Fruit fly (Drosophila melanogaster) whole organism, embryonic: ENCODE measurements around the gene Neurochondrin.

Source experiments
- ATbp ChIP-seq: fragments of 200-800 bp; sonication (Bioruptor generic); optimal IDR thresholded peaks from 2 replicates; lab custom pipeline; 2017; ENCODE audit warnings: missing biosample characterization, mild to moderate bottlenecking, missing genetic modification characterization, missing genetic modification reagents
- B-H2 ChIP-seq: fragments of 200-800 bp; sonication (Bioruptor generic); optimal IDR thresholded peaks from 2 replicates; lab custom pipeline; 2018; ENCODE audit warnings: missing biosample characterization, mild to moderate bottlenecking, missing genetic modification characterization
- CG10462 ChIP-seq: fragments of 200-800 bp; sonication (Bioruptor generic); optimal IDR thresholded peaks from 2 replicates; lab custom pipeline; 2016; ENCODE audit warnings: missing biosample characterization, missing genetic modification characterization
- CG15514 ChIP-seq: fragments of 200-800 bp; sonication (Bioruptor generic); optimal IDR thresholded peaks from 3 replicates; lab custom pipeline; 2017; ENCODE audit warnings: missing biosample characterization, missing genetic modification characterization, mild to moderate bottlenecking, moderate library complexity, missing genetic modification reagents
- CG17328 ChIP-seq: fragments of 200-800 bp; sonication (Bioruptor generic); IDR thresholded peaks from 2 replicates; pipeline ENCODE4 v1.3.6; 2022; ENCODE audit warnings: missing biosample characterization, missing genetic modification characterization
- CG17802 ChIP-seq: fragments of 200-800 bp; sonication (Bioruptor generic); optimal IDR thresholded peaks from 2 replicates; lab custom pipeline; 2018; ENCODE audit warnings: missing biosample characterization, mild to moderate bottlenecking, missing genetic modification characterization, moderate library complexity
- CG1792 ChIP-seq: fragments of 200-800 bp; sonication (Bioruptor generic); optimal IDR thresholded peaks from 2 replicates; lab custom pipeline; 2016; ENCODE audit warnings: missing biosample characterization, missing genetic modification characterization
- CG2129 ChIP-seq: fragments of 200-800 bp; sonication (Bioruptor generic); IDR thresholded peaks from 2 replicates; pipeline ENCODE4 v1.3.6; 2022; ENCODE audit warnings: missing biosample characterization, missing genetic modification characterization; ENCODE audit not compliant: partially characterized antibody
- CG34224 ChIP-seq: fragments of 200-800 bp; sonication (Bioruptor generic); IDR thresholded peaks from 3 replicates; pipeline ENCODE4 v1.3.6; 2022; ENCODE audit warnings: missing biosample characterization, missing genetic modification characterization; ENCODE audit not compliant: partially characterized antibody
- CG3838 ChIP-seq: fragments of 200-800 bp; sonication (Bioruptor generic); optimal IDR thresholded peaks from 3 replicates; lab custom pipeline; 2016; ENCODE audit warnings: missing biosample characterization, missing genetic modification characterization
- CG4424 ChIP-seq: fragments of 200-800 bp; sonication (Bioruptor generic); optimal IDR thresholded peaks from 3 replicates; lab custom pipeline; 2016; ENCODE audit warnings: missing biosample characterization, missing genetic modification characterization
- CG4820 ChIP-seq: fragments of 200-800 bp; sonication (Bioruptor generic); optimal IDR thresholded peaks from 3 replicates; lab custom pipeline; 2016; ENCODE audit warnings: missing biosample characterization, missing genetic modification characterization
- CG6254 ChIP-seq: fragments of 200-800 bp; sonication (Bioruptor generic); optimal IDR thresholded peaks from 3 replicates; lab custom pipeline; 2017; ENCODE audit warnings: mild to moderate bottlenecking, missing biosample characterization, missing genetic modification reagents, missing genetic modification characterization
- Fer2 ChIP-seq: fragments of 200-800 bp; sonication (Bioruptor generic); optimal IDR thresholded peaks from 2 replicates; lab custom pipeline; 2018; ENCODE audit warnings: missing biosample characterization, mild to moderate bottlenecking, missing genetic modification characterization, moderate library complexity
- HLH3B ChIP-seq: fragments of 200-800 bp; sonication (Bioruptor generic); IDR thresholded peaks from 2 replicates; pipeline ENCODE4 v1.3.6; 2022; ENCODE audit warnings: missing biosample characterization, missing genetic modification characterization
- HmgZ ChIP-seq: fragments of 200-800 bp; sonication (Bioruptor generic); optimal IDR thresholded peaks from 2 replicates; lab custom pipeline; 2018; ENCODE audit warnings: missing biosample characterization, mild to moderate bottlenecking, missing genetic modification characterization
- MTF-1 ChIP-seq: fragments of 200-800 bp; sonication (Bioruptor generic); optimal IDR thresholded peaks from 2 replicates; lab custom pipeline; 2018; ENCODE audit warnings: missing biosample characterization, mild to moderate bottlenecking, missing genetic modification characterization, borderline replicate concordance
- Myb ChIP-seq: fragments of 200-800 bp; sonication (Bioruptor generic); optimal IDR thresholded peaks from 2 replicates; lab custom pipeline; 2016; ENCODE audit warnings: missing biosample characterization, missing genetic modification characterization
- Optix ChIP-seq: fragments of 200-800 bp; sonication (Bioruptor generic); IDR thresholded peaks from 3 replicates; pipeline ENCODE4 v1.3.6; 2022; ENCODE audit warnings: missing biosample characterization, missing genetic modification characterization
- Rfx ChIP-seq: fragments of 200-800 bp; sonication (Bioruptor generic); IDR thresholded peaks from 2 replicates; pipeline ENCODE4 v1.3.6; 2022; ENCODE audit warnings: missing biosample characterization, missing genetic modification characterization
- Sox102F ChIP-seq: fragments of 200-800 bp; sonication (Bioruptor generic); optimal IDR thresholded peaks from 2 replicates; lab custom pipeline; 2018; ENCODE audit warnings: missing biosample characterization, mild to moderate bottlenecking, missing genetic modification characterization, moderate library complexity
- Usf ChIP-seq: fragments of 200-800 bp; sonication (Bioruptor generic); optimal IDR thresholded peaks from 2 replicates; lab custom pipeline; 2017; ENCODE audit warnings: missing genotype, missing biosample characterization, missing genetic modification characterization
- aop ChIP-seq: fragments of 200-800 bp; sonication (Bioruptor generic); IDR thresholded peaks from 2 replicates; pipeline ENCODE4 v1.3.6; 2022; ENCODE audit warnings: missing biosample characterization, missing genetic modification characterization
- ara ChIP-seq: fragments of 200-800 bp; sonication (Bioruptor generic); IDR thresholded peaks from 2 replicates; pipeline ENCODE4 v1.3.6; 2022; ENCODE audit warnings: missing biosample characterization, missing genetic modification characterization
- caup ChIP-seq: fragments of 200-800 bp; sonication (Bioruptor generic); optimal IDR thresholded peaks from 3 replicates; lab custom pipeline; 2017; ENCODE audit warnings: missing biosample characterization, mild to moderate bottlenecking, missing genetic modification characterization, moderate library complexity; ENCODE audit not compliant: severe bottlenecking
- crol ChIP-seq: fragments of 200-800 bp; sonication (Bioruptor generic); IDR thresholded peaks from 2 replicates; pipeline ENCODE4 v1.3.6; 2022; ENCODE audit warnings: missing biosample characterization, missing genetic modification characterization
- crp ChIP-seq, 2 experiments: fragments of 200-800 bp; sonication (Bioruptor generic); optimal IDR thresholded peaks; 2 replicates in 1 of 2; 3 replicates in 1 of 2; lab custom pipeline; 2017; ENCODE audit warnings: missing biosample characterization in 2 of 2, missing genetic modification characterization in 2 of 2, mild to moderate bottlenecking in 1 of 2, moderate library complexity in 1 of 2
- da ChIP-seq: fragments of 200-800 bp; sonication (Bioruptor generic); optimal IDR thresholded peaks from 2 replicates; lab custom pipeline; 2016; ENCODE audit warnings: missing biosample characterization, missing genetic modification characterization
- dati ChIP-seq: fragments of 200-800 bp; sonication (Bioruptor generic); IDR thresholded peaks from 2 replicates; pipeline ENCODE4 v1.3.6; 2022; ENCODE audit warnings: missing biosample characterization, missing genetic modification characterization
- dm ChIP-seq: fragments of 200-800 bp; sonication (Bioruptor generic); optimal IDR thresholded peaks from 3 replicates; lab custom pipeline; 2016; ENCODE audit warnings: missing biosample characterization, missing genetic modification characterization
- dmrt99B ChIP-seq: fragments of 200-800 bp; sonication (Bioruptor generic); optimal IDR thresholded peaks from 2 replicates; lab custom pipeline; 2018; ENCODE audit warnings: missing biosample characterization, mild to moderate bottlenecking, missing genetic modification characterization, moderate library complexity
- grn ChIP-seq: fragments of 200-800 bp; sonication (Bioruptor generic); optimal IDR thresholded peaks from 3 replicates; lab custom pipeline; 2017; ENCODE audit warnings: missing biosample characterization, missing genetic modification characterization
- hbn ChIP-seq: fragments of 200-800 bp; sonication (Bioruptor generic); IDR thresholded peaks from 2 replicates; pipeline ENCODE4 v1.3.6; 2022; ENCODE audit warnings: missing biosample characterization, missing genetic modification characterization; ENCODE audit not compliant: partially characterized antibody
- jumu ChIP-seq: fragments of 200-800 bp; sonication (Bioruptor generic); optimal IDR thresholded peaks from 3 replicates; lab custom pipeline; 2016; ENCODE audit warnings: missing biosample characterization, missing genetic modification characterization
- knrl ChIP-seq: fragments of 200-800 bp; sonication (Bioruptor generic); IDR thresholded peaks from 3 replicates; pipeline ENCODE4 v1.3.6; 2022; ENCODE audit warnings: missing biosample characterization, missing genetic modification characterization; ENCODE audit not compliant: partially characterized antibody
- lola ChIP-seq, 3 experiments: fragments of >200 bp in 2 of 3; fragments of 200-800 bp in 1 of 3; sonication (Bioruptor generic) in 1 of 3; optimal IDR thresholded peaks; 2 replicates each; lab custom pipeline; 2017 to 2019; ENCODE audit warnings: missing biosample characterization in 3 of 3, missing genetic modification characterization in 3 of 3, mild to moderate bottlenecking in 1 of 3, moderate library complexity in 1 of 3
- mam ChIP-seq: fragments of 200-800 bp; sonication (Bioruptor generic); optimal IDR thresholded peaks from 3 replicates; lab custom pipeline; 2016; ENCODE audit warnings: missing biosample characterization, missing genetic modification characterization
- mirr ChIP-seq: fragments of 200-800 bp; sonication (Bioruptor generic); optimal IDR thresholded peaks from 3 replicates; lab custom pipeline; 2018; ENCODE audit warnings: missing biosample characterization, mild to moderate bottlenecking, missing genetic modification characterization
- nerfin-1 ChIP-seq: fragments of 200-800 bp; sonication (Bioruptor generic); optimal IDR thresholded peaks from 3 replicates; lab custom pipeline; 2019; ENCODE audit warnings: missing biosample characterization, mild to moderate bottlenecking, missing genetic modification characterization, moderate library complexity
- phol ChIP-seq: fragments of 200-800 bp; sonication (Bioruptor generic); optimal IDR thresholded peaks from 3 replicates; lab custom pipeline; 2018; ENCODE audit warnings: missing biosample characterization, mild to moderate bottlenecking, missing genetic modification characterization, moderate library complexity
- ranshi ChIP-seq: fragments of 200-800 bp; sonication (Bioruptor generic); IDR thresholded peaks from 2 replicates; pipeline ENCODE4 v1.3.6; 2022; ENCODE audit warnings: missing biosample characterization, missing genetic modification characterization
- row ChIP-seq: fragments of 200-800 bp; sonication (Bioruptor generic); IDR thresholded peaks from 3 replicates; pipeline ENCODE4 v1.3.6; 2022; ENCODE audit warnings: missing biosample characterization, missing genetic modification characterization
- sima ChIP-seq: fragments of 200-800 bp; sonication (Bioruptor generic); optimal IDR thresholded peaks from 2 replicates; lab custom pipeline; 2016; ENCODE audit warnings: missing biosample characterization, missing genetic modification characterization
- slp2 ChIP-seq: fragments of 200-800 bp; sonication (Bioruptor generic); optimal IDR thresholded peaks from 2 replicates; lab custom pipeline; 2016; ENCODE audit warnings: missing biosample characterization, missing genetic modification characterization
- sr ChIP-seq: fragments of 200-800 bp; sonication (Bioruptor generic); IDR thresholded peaks from 3 replicates; pipeline ENCODE4 v1.3.6; 2022; ENCODE audit warnings: missing biosample characterization, missing genetic modification characterization
- stwl ChIP-seq: fragments of 200-800 bp; sonication (Bioruptor generic); optimal IDR thresholded peaks from 3 replicates; lab custom pipeline; 2018; ENCODE audit warnings: missing biosample characterization, mild to moderate bottlenecking, missing genetic modification characterization, moderate library complexity
- sug ChIP-seq: fragments of 200-800 bp; optimal IDR thresholded peaks from 2 replicates; lab custom pipeline; 2019; ENCODE audit warnings: missing biosample characterization, mild to moderate bottlenecking, missing genetic modification characterization, moderate library complexity
- usp ChIP-seq: fragments of >200 bp; optimal IDR thresholded peaks from 2 replicates; lab custom pipeline; 2017; ENCODE audit warnings: missing biosample characterization, missing genetic modification characterization
- zen ChIP-seq: fragments of 200-800 bp; sonication (Bioruptor generic); optimal IDR thresholded peaks from 3 replicates; lab custom pipeline; 2018; ENCODE audit warnings: missing biosample characterization, mild to moderate bottlenecking, missing genetic modification characterization, moderate library complexity

Neurochondrin gene

DNA sequence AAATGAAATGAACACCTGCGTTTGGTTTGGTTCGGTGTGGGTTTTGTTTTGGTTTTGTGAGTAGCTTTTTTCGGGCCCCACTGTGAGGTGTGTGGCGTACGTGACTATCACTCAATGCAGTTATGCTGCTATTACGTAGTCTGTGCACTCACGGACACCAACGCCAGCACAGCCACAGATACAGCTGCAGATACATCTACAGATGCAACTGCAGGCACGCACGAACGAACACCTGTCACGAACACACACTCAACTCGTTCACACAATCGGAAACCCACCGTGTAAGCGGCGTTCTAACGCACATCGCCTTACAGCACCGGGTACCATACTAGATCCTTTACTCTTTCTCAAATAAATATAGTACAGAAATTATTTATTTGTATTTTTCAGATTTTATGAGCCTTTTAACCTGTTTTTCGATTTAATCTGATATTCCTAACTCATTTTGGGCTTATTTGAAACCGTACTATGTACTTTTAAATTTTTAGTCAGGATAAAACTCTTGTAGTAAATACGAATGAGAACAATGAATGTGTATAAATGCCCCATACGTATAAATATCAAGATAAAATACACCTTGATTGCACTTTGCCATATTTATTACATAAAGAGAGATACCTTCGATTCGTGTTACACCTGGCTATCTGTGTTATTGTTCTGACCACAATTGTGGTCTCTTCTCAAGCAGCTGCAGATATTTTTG is 42.6 kb upstream of the Neurochondrin start (continued):
- TF ChIP-seq B-H2 (GFP tag; lab: Kevin White, UChicago) (no peak), hbn (GFP tag; lab: Robert Waterston, UW) (no peak), CG4424 (GFP tag; lab: Kevin White, UChicago) (peak; percentile 20), HLH3B (no peak), dmrt99B (tag; lab: Kevin White, UChicago) (peak; percentile 8), Myb (no peak), Rfx (GFP tag; lab: Robert Waterston, UW) (no peak), ATbp (no peak), CG2129 (GFP tag; lab: Robert Waterston, UW) (no peak), crol (no peak), Usf (no peak), caup (no peak), sug (tag; lab: Kevin White, UChicago) (no peak), CG15514 (GFP tag; lab: Kevin White, UChicago) (no peak), CG6254 (GFP tag; lab: Kevin White, UChicago) (no peak), aop (no peak), crp (GFP tag; optimal IDR thresholded peaks at IDR 0.05; lab: Kevin White, UChicago) (no peak), CG1792 (GFP tag; lab: Kevin White, UChicago) (no peak), knrl (GFP tag; lab: Robert Waterston, UW) (no peak), sima (GFP tag; lab: Kevin White, UChicago) (no peak), CG34224 (no peak), dati (no peak), mirr (GFP tag; lab: Kevin White, UChicago) (no peak), CG17328 (GFP tag; lab: Robert Waterston, UW) (no peak), Optix (GFP tag; lab: Robert Waterston, UW) (no peak), usp (GFP tag; lab: Kevin White, UChicago) (no peak), HmgZ (tag; lab: Kevin White, UChicago) (no peak), CG3838 (GFP tag; lab: Kevin White, UChicago) (no peak), jumu (no peak), zen (tag; lab: Kevin White, UChicago) (no peak), da (GFP tag; lab: Kevin White, UChicago) (no peak), mam (GFP tag; lab: Kevin White, UChicago) (no peak), Sox102F (GFP tag; lab: Kevin White, UChicago) (no peak), sr (GFP tag; lab: Robert Waterston, UW) (no peak), stwl (no peak), grn (GFP tag; lab: Kevin White, UChicago) (no peak), ranshi (GFP tag; lab: Robert Waterston, UW) (no peak), CG17802 (tag; lab: Kevin White, UChicago) (no peak), row (GFP tag; lab: Robert Waterston, UW) (0 out of 3 replicates have a peak, but pooled peaks have one; percentile 22), phol (tag; lab: Kevin White, UChicago) (peak; percentile 52), lola (GFP tag; optimal IDR thresholded peaks at IDR 0.05; lab: Kevin White, UChicago) (peak in 1 of 3 experiments; percentile 69), CG4820 (GFP tag; lab: Kevin White, UChicago) (peak; percentile 18), ara (peak; percentile 31; the same call in 1 of the 2 replicates), slp2 (GFP tag; lab: Kevin White, UChicago) (no peak), MTF-1 (no peak), dm (GFP tag; lab: Kevin White, UChicago) (no peak), Fer2 (no peak), nerfin-1 (tag; lab: Kevin White, UChicago) (no peak), CG10462 (GFP tag; lab: Kevin White, UChicago) (no peak)
